Worm (Caenorhabditis elegans) whole organism, midembryonic: ENCODE results near the gene nhr-80.
A peak's percentile ranks its signal among the peaks of the same experiment; 100 is the strongest.

Experiments
- T22C8.4 ChIP-seq: fragments of 200-800 bp; sonication (Bioruptor generic); IDR thresholded peaks from 2 replicates; pipeline ENCODE4 v1.3.6; 2022; ENCODE audit warnings: missing genetic modification characterization, missing compliant biosample characterization
- cog-1 ChIP-seq: sonication (generic microtip); optimal IDR thresholded peaks from 2 replicates; lab custom pipeline; 2016; ENCODE audit warnings: missing genetic modification characterization, missing compliant biosample characterization
- flt-1 ChIP-seq: fragments of 200-800 bp; sonication (Bioruptor generic); IDR thresholded peaks from 2 replicates; pipeline ENCODE4 v1.3.6; 2022; ENCODE audit warnings: missing genetic modification characterization, missing compliant biosample characterization
- klf-2 ChIP-seq: fragments of 200-800 bp; sonication (Bioruptor generic); conservative IDR thresholded peaks from 2 replicates; pipeline ENCODE4 v1.3.6; 2022; ENCODE audit warnings: missing genetic modification reagents, missing genetic modification characterization, missing compliant biosample characterization
- med-1 ChIP-seq: sonication (generic microtip); optimal IDR thresholded peaks from 2 replicates; lab custom pipeline; 2017; ENCODE audit warnings: missing genetic modification characterization, mild to moderate bottlenecking, missing compliant biosample characterization, antibody characterized with exemption, missing genetic modification reagents; ENCODE audit not compliant: insufficient read depth
- ref-1 ChIP-seq: fragments of 200-800 bp; sonication (Bioruptor generic); conservative IDR thresholded peaks from 2 replicates; pipeline ENCODE4 v1.3.6; 2022; ENCODE audit warnings: missing genetic modification reagents, missing genetic modification characterization, missing compliant biosample characterization
- tab-1 ChIP-seq: fragments of 200-800 bp; sonication (Bioruptor generic); IDR thresholded peaks from 2 replicates; pipeline ENCODE4 v1.3.6; 2022; ENCODE audit warnings: missing genetic modification characterization, missing compliant biosample characterization
- ztf-23 ChIP-seq: fragments of 200-800 bp; sonication (Bioruptor generic); IDR thresholded peaks from 2 replicates; pipeline ENCODE4 v1.3.6; 2022; ENCODE audit warnings: missing genetic modification reagents, missing genetic modification characterization, missing compliant biosample characterization
- ztf-29 ChIP-seq: fragments of 200-800 bp; sonication (Bioruptor generic); IDR thresholded peaks from 2 replicates; pipeline ENCODE4 v1.3.6; 2022; ENCODE audit warnings: missing genetic modification reagents, missing genetic modification characterization, missing compliant biosample characterization

Gene nhr-80

ce11 chrIII:14671-15070 is at the start of gene nhr-80:
TSS of gene nhr-80 (minus strand) at chrIII:14869.
- TF ChIP-seq klf-2 (GFP tag; lab: Robert Waterston, UW) (no peak), ztf-29 (GFP tag; lab: Robert Waterston, UW) (no peak), tab-1 (GFP tag; lab: Robert Waterston, UW) (no peak), cog-1 (tag; lab: Kevin White, UChicago) (no peak), ztf-23 (GFP tag; lab: Robert Waterston, UW) (no peak), med-1 (GFP tag; lab: Kevin White, UChicago) (no peak), ref-1 (GFP tag; lab: Robert Waterston, UW) (no peak), flt-1 (GFP tag; lab: Robert Waterston, UW) (no peak), T22C8.4 (GFP tag; lab: Robert Waterston, UW) (no peak)

- no peak for TF ChIP-seq ref-1 (GFP tag; lab: Robert Waterston, UW)
- TF ChIP-seq T22C8.4 (GFP tag; lab: Robert Waterston, UW), result no peak
- no peak for TF ChIP-seq ztf-23 (GFP tag; lab: Robert Waterston, UW)
- no peak for TF ChIP-seq cog-1 (tag; lab: Kevin White, UChicago)
- TF ChIP-seq med-1 (GFP tag; lab: Kevin White, UChicago), result no peak
- TF ChIP-seq klf-2 (GFP tag; lab: Robert Waterston, UW), result no peak
- no peak for TF ChIP-seq ztf-29 (GFP tag; lab: Robert Waterston, UW)
- no peak for TF ChIP-seq flt-1 (GFP tag; lab: Robert Waterston, UW)
- no peak for TF ChIP-seq tab-1 (GFP tag; lab: Robert Waterston, UW)
Observed at ce11 chrIII:63584-64316, 49.1 kb upstream of the nhr-80 start.

- TF ChIP-seq T22C8.4 (GFP tag; lab: Robert Waterston, UW) (no peak), med-1 (GFP tag; lab: Kevin White, UChicago) (no peak), flt-1 (GFP tag; lab: Robert Waterston, UW) (no peak), cog-1 (tag; lab: Kevin White, UChicago) (no peak), tab-1 (GFP tag; lab: Robert Waterston, UW) (no peak), klf-2 (GFP tag; lab: Robert Waterston, UW) (no peak), ref-1 (GFP tag; lab: Robert Waterston, UW) (no peak), ztf-29 (GFP tag; lab: Robert Waterston, UW) (no peak), ztf-23 (GFP tag; lab: Robert Waterston, UW) (no peak)
Observed at ce11 chrIII:62383-62873, 47.8 kb upstream of the nhr-80 start.

ce11 chrIII:61045-61444 is 46.4 kb upstream of the nhr-80 start, which contains the start of gene btb-5:
TSS of gene btb-5 (minus strand) at chrIII:61145.
- TF ChIP-seq ref-1 (GFP tag; lab: Robert Waterston, UW) (no peak), tab-1 (GFP tag; lab: Robert Waterston, UW) (no peak), med-1 (GFP tag; lab: Kevin White, UChicago) (no peak), flt-1 (GFP tag; lab: Robert Waterston, UW) (no peak), ztf-29 (GFP tag; lab: Robert Waterston, UW) (no peak), T22C8.4 (GFP tag; lab: Robert Waterston, UW) (no peak), ztf-23 (GFP tag; lab: Robert Waterston, UW) (no peak), klf-2 (GFP tag; lab: Robert Waterston, UW) (no peak), cog-1 (tag; lab: Kevin White, UChicago) (no peak)

- TF ChIP-seq klf-2 (GFP tag; lab: Robert Waterston, UW) (no peak), ztf-29 (GFP tag; lab: Robert Waterston, UW) (no peak), tab-1 (GFP tag; lab: Robert Waterston, UW) (no peak), med-1 (GFP tag; lab: Kevin White, UChicago) (no peak), flt-1 (GFP tag; lab: Robert Waterston, UW) (no peak)
Observed at ce11 chrIII:53696-54095, 39.0 kb upstream of the nhr-80 start.

- no peak for TF ChIP-seq ztf-29 (GFP tag; lab: Robert Waterston, UW)
- no peak for TF ChIP-seq ref-1 (GFP tag; lab: Robert Waterston, UW)
- no peak for TF ChIP-seq tab-1 (GFP tag; lab: Robert Waterston, UW)
- no peak for TF ChIP-seq ztf-23 (GFP tag; lab: Robert Waterston, UW)
- TF ChIP-seq cog-1 (tag; lab: Kevin White, UChicago), result no peak
Observed at ce11 chrIII:51622-52021, 37.0 kb upstream of the nhr-80 start.

ce11 chrIII:50418-50817 is 35.7 kb upstream of the nhr-80 start:
- TF ChIP-seq T22C8.4 (GFP tag; lab: Robert Waterston, UW) (no peak), med-1 (GFP tag; lab: Kevin White, UChicago) (no peak), flt-1 (GFP tag; lab: Robert Waterston, UW) (no peak), ztf-23 (GFP tag; lab: Robert Waterston, UW) (no peak), cog-1 (tag; lab: Kevin White, UChicago) (no peak), ref-1 (GFP tag; lab: Robert Waterston, UW) (no peak), ztf-29 (GFP tag; lab: Robert Waterston, UW) (no peak), klf-2 (GFP tag; lab: Robert Waterston, UW) (no peak)

- TF ChIP-seq cog-1 (tag; lab: Kevin White, UChicago) (no peak), klf-2 (GFP tag; lab: Robert Waterston, UW) (0 out of 2 replicates have a peak, but pooled peaks have one; percentile 39), ztf-23 (GFP tag; lab: Robert Waterston, UW) (no peak), med-1 (GFP tag; lab: Kevin White, UChicago) (no peak)
Observed at ce11 chrIII:49064-49463, 34.4 kb upstream of the nhr-80 start.

- TF ChIP-seq ref-1 (GFP tag; lab: Robert Waterston, UW) (no peak), flt-1 (GFP tag; lab: Robert Waterston, UW) (0 out of 2 replicates have a peak, but pooled peaks have one; percentile 9)
Observed at ce11 chrIII:48329-48728, 33.7 kb upstream of the nhr-80 start.
